Fruit fly (Drosophila melanogaster) whole organism, pupa: ENCODE measurements around the gene CG31937.

Experiments used
- CG12605 ChIP-seq: fragments of 200-800 bp; sonication (Bioruptor generic); IDR thresholded peaks from 2 replicates; pipeline ENCODE4 v1.3.6; 2022; ENCODE audit warnings: missing biosample characterization, missing genetic modification characterization
- CG13204 ChIP-seq: fragments of 200-800 bp; sonication (Bioruptor generic); optimal IDR thresholded peaks from 2 replicates; lab custom pipeline; 2018; ENCODE audit warnings: missing biosample characterization, mild to moderate bottlenecking, missing genetic modification characterization, moderate library complexity
- CG14655 ChIP-seq: fragments of 200-800 bp; sonication (Bioruptor generic); optimal IDR thresholded peaks from 3 replicates; lab custom pipeline; 2017; ENCODE audit warnings: mild to moderate bottlenecking, missing biosample characterization, missing genetic modification reagents, missing genetic modification characterization
- CG15710 ChIP-seq: fragments of 200-800 bp; sonication (Bioruptor generic); optimal IDR thresholded peaks from 2 replicates; lab custom pipeline; 2018; ENCODE audit warnings: missing biosample characterization, mild to moderate bottlenecking, missing genetic modification characterization, moderate library complexity
- CG17806 ChIP-seq: fragments of 200-800 bp; sonication (Bioruptor generic); optimal IDR thresholded peaks from 2 replicates; lab custom pipeline; 2018; ENCODE audit warnings: missing biosample characterization, mild to moderate bottlenecking, missing genetic modification characterization, moderate library complexity
- CG32121 ChIP-seq: fragments of 200-800 bp; sonication (Bioruptor generic); IDR thresholded peaks from 2 replicates; pipeline ENCODE4 v1.3.6; 2022; ENCODE audit warnings: missing biosample characterization, missing genetic modification characterization
- CG34367 ChIP-seq: fragments of 200-800 bp; sonication (Bioruptor generic); optimal IDR thresholded peaks from 2 replicates; lab custom pipeline; 2018; ENCODE audit warnings: missing biosample characterization, mild to moderate bottlenecking, missing genetic modification characterization
- CG4496 ChIP-seq: fragments of 200-800 bp; sonication (Bioruptor generic); IDR thresholded peaks from 3 replicates; pipeline ENCODE4 v1.3.6; 2022; ENCODE audit warnings: missing biosample characterization, missing genetic modification characterization
- CG8159 ChIP-seq: fragments of 200-800 bp; sonication (Bioruptor generic); optimal IDR thresholded peaks from 3 replicates; lab custom pipeline; 2018; ENCODE audit warnings: missing biosample characterization, mild to moderate bottlenecking, missing genetic modification characterization, moderate library complexity
- CG8301 ChIP-seq: fragments of 200-800 bp; sonication (Bioruptor generic); optimal IDR thresholded peaks from 2 replicates; lab custom pipeline; 2018; ENCODE audit warnings: missing biosample characterization, mild to moderate bottlenecking, missing genetic modification characterization
- CG9948 ChIP-seq: fragments of 200-800 bp; sonication (Bioruptor generic); optimal IDR thresholded peaks from 2 replicates; lab custom pipeline; 2018; ENCODE audit warnings: missing biosample characterization, mild to moderate bottlenecking, missing genetic modification characterization, moderate library complexity
- D1 ChIP-seq: fragments of 200-800 bp; sonication (Bioruptor generic); optimal IDR thresholded peaks from 2 replicates; lab custom pipeline; 2018; ENCODE audit warnings: missing biosample characterization, mild to moderate bottlenecking, missing genetic modification characterization, moderate library complexity
- EcR ChIP-seq: fragments of 200-800 bp; sonication (Bioruptor generic); optimal IDR thresholded peaks from 3 replicates; lab custom pipeline; 2019; ENCODE audit warnings: missing biosample characterization, missing genetic modification characterization, mild to moderate bottlenecking, moderate library complexity, missing genetic modification reagents
- Ets98B ChIP-seq: fragments of 200-800 bp; sonication (Bioruptor generic); IDR thresholded peaks from 2 replicates; pipeline ENCODE4 v1.3.6; 2022; ENCODE audit warnings: missing biosample characterization, missing genetic modification characterization
- Pif1A ChIP-seq: fragments of 200-800 bp; sonication (Bioruptor generic); optimal IDR thresholded peaks from 3 replicates; lab custom pipeline; 2016; ENCODE audit warnings: missing biosample characterization, missing genetic modification characterization
- Pif1B ChIP-seq: fragments of 200-800 bp; sonication (Bioruptor generic); optimal IDR thresholded peaks from 3 replicates; lab custom pipeline; 2016; ENCODE audit warnings: missing biosample characterization, missing genetic modification characterization
- Snoo ChIP-seq: fragments of 200-800 bp; sonication (Bioruptor generic); optimal IDR thresholded peaks from 3 replicates; lab custom pipeline; 2017; ENCODE audit warnings: missing biosample characterization, mild to moderate bottlenecking, missing genetic modification characterization, inconsistent platforms
- fd96Ca ChIP-seq: fragments of 200-800 bp; sonication (Bioruptor generic); IDR thresholded peaks from 3 replicates; pipeline ENCODE4 v1.3.6; 2022; ENCODE audit warnings: missing biosample characterization, missing genetic modification characterization
- gl ChIP-seq: fragments of 200-800 bp; sonication (Bioruptor generic); optimal IDR thresholded peaks from 2 replicates; lab custom pipeline; 2018; ENCODE audit warnings: missing biosample characterization, mild to moderate bottlenecking, missing genetic modification characterization
- rn ChIP-seq: fragments of 200-800 bp; sonication (Bioruptor generic); IDR thresholded peaks from 2 replicates; pipeline ENCODE4 v1.3.6; 2022; ENCODE audit warnings: missing biosample characterization, missing genetic modification characterization

CG31937 gene

DNA sequence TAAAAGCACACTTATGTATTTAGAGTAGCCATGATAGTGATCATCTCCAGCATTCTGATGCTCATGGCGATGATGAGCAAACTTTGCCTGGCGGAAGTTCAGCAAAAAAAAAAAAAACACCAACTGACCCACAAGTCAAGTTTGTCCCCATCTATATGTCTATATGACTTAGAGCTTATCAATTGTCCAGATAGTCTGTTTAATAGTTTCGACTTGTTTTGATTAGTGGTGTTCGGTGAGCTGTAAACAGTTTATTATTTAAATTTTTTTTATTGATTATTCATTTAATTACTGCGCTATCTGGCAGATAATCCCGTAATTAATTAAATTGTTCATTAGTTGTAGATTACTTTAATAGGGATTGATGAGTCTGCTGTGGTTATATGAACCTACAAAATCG is 14.1 kb downstream of the CG31937 start:
- no peak for TF ChIP-seq CG14655
- TF ChIP-seq CG8301 (tag; lab: Kevin White, UChicago): no peak
- no peak for TF ChIP-seq Ets98B (GFP tag; lab: Robert Waterston, UW)
- no peak for TF ChIP-seq CG8159 (tag; lab: Kevin White, UChicago)
- no peak for TF ChIP-seq Pif1B (GFP tag; lab: Kevin White, UChicago)
- TF ChIP-seq rn (GFP tag; lab: Robert Waterston, UW): no peak
- no peak for TF ChIP-seq CG4496 (GFP tag; lab: Robert Waterston, UW)
- TF ChIP-seq CG32121 (GFP tag; lab: Robert Waterston, UW): no peak
- no peak for TF ChIP-seq gl (tag; lab: Kevin White, UChicago)
- no peak for TF ChIP-seq Pif1A (GFP tag; lab: Kevin White, UChicago)
- no peak for TF ChIP-seq D1
- no peak for TF ChIP-seq Snoo (tag; lab: Kevin White, UChicago)
- TF ChIP-seq EcR (GFP tag; lab: Kevin White, UChicago): no peak
- TF ChIP-seq CG17806 (tag; lab: Kevin White, UChicago): no peak
- TF ChIP-seq fd96Ca: no peak
- TF ChIP-seq CG12605 (GFP tag; lab: Robert Waterston, UW): no peak

DNA sequence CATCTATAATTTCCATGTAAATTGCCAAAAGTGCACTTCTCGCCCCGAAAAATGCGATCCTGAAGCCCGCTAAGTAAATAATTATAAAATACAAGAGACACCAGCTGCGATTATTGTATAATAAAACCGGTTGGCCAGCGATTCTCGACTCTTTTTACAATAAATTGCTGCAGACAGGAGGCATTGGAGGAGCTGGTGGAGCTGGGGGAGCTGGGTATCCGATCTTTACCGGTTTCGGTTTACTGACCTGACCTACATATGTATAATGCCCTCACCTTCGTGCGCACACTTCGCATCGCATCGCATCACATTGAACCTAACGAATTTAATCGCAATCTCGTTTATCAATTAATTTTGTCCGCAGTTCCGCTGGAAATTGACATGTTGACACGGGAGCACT is 18.7 kb downstream of the CG31937 start:
- TF ChIP-seq CG14655 (no peak), rn (GFP tag; lab: Robert Waterston, UW) (no peak), EcR (GFP tag; lab: Kevin White, UChicago) (peak; percentile 95), CG8159 (tag; lab: Kevin White, UChicago) (no peak)

DNA sequence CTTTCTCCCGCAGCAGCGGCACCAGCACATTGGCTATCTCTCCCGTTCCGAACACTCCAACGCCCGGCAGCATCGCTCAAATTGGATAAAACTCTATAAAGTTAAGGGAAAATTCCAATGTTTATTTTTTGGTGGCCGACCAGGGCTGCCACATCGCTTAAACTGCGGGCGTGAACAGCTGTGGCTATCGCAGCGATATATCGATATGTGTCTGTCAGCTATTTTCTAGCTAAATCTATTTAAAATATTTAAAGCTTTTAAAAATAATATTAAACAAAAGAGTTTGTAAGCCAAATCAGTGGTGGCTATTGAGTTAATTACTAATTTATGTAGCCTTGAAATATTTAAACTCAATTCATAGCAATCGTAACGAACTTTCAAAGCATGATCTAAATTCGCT is 22.3 kb downstream of the CG31937 start, which contains the start of the genes CG17712 and CG17648:
CG17712 (minus strand) TSS at position 170 of the 400 bp plus-strand sequence.
CG17648 (plus strand) TSS at position 356 of the 400 bp plus-strand sequence.
- TF ChIP-seq CG8301 (tag; lab: Kevin White, UChicago) (no peak), CG8159 (tag; lab: Kevin White, UChicago) (no peak), Pif1B (GFP tag; lab: Kevin White, UChicago) (no peak), Pif1A (GFP tag; lab: Kevin White, UChicago) (no peak)

DNA sequence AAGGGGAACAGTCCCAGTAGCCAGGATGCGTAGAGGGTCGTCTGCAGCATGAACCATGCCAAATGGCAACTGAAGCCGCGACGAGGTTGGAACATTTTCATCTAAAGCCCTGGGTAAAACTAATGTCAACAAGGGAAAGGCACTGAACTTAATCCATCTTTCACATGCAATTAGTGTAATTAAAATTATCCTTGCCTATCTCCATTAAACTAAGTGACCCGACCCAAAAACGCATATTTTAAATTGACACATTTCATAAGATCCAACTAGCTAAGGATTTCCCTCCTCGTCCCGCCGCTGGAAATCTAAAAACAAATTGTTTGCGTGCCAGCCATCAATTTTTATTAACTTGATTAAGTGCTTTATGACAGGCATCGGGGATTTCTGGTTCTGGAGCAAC is 26.7 kb downstream of the CG31937 start, which contains the start of gene Gr22f:
Gr22f (minus strand) TSS at position 101 of the 400 bp plus-strand sequence.
- TF ChIP-seq CG17806 (tag; lab: Kevin White, UChicago): no peak
- no peak for TF ChIP-seq CG9948 (tag; lab: Kevin White, UChicago)
- TF ChIP-seq CG4496 (GFP tag; lab: Robert Waterston, UW): no peak
- no peak for TF ChIP-seq CG34367 (tag; lab: Kevin White, UChicago)
- TF ChIP-seq CG15710: no peak
- no peak for TF ChIP-seq Pif1B (GFP tag; lab: Kevin White, UChicago)
- TF ChIP-seq rn (GFP tag; lab: Robert Waterston, UW): no peak
- no peak for TF ChIP-seq Pif1A (GFP tag; lab: Kevin White, UChicago)
- no peak for TF ChIP-seq gl (tag; lab: Kevin White, UChicago)
- TF ChIP-seq CG12605 (GFP tag; lab: Robert Waterston, UW): no peak
- TF ChIP-seq fd96Ca: no peak
- TF ChIP-seq CG14655: no peak
- TF ChIP-seq, all 21 proteins: peak for 0

DNA sequence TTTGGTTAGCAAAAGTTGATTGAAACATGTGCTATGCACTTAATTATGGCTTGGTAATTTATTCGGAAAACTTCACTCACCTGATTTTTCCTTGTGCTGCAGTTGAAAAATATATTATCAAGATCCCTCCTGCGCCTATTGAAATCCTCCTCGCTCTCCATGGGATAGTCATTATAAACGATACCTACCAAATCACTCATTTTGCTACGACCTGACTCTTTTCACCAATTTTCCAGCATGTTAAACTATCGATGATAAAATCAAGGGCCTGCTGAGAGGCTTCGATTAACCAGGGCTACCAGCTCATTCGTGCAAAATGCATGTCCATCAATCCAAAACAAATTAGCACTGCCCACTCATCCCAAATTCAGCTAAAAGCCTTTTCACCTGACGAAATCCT is 29.2 kb downstream of the CG31937 start, which contains the start of gene CG17650:
CG17650 (minus strand) TSS at position 241 of the 400 bp plus-strand sequence.
- TF ChIP-seq rn (GFP tag; lab: Robert Waterston, UW) (no peak), CG8159 (tag; lab: Kevin White, UChicago) (no peak), CG12605 (GFP tag; lab: Robert Waterston, UW) (no peak), CG17806 (tag; lab: Kevin White, UChicago) (no peak), Pif1B (GFP tag; lab: Kevin White, UChicago) (no peak), CG13204 (GFP tag; lab: Kevin White, UChicago) (no peak), EcR (GFP tag; lab: Kevin White, UChicago) (no peak), fd96Ca (no peak), Pif1A (GFP tag; lab: Kevin White, UChicago) (no peak), CG4496 (GFP tag; lab: Robert Waterston, UW) (no peak), CG9948 (tag; lab: Kevin White, UChicago) (no peak)
- TF ChIP-seq, all 21 proteins: peak for 0
